Worm (Caenorhabditis elegans) whole organism, mixed stage, embryonic: ENCODE data around the gene memb-2.

Experiments
- M03D4.4 ChIP-seq: sonication (generic microtip); optimal IDR thresholded peaks from 2 replicates; lab custom pipeline; 2017; ENCODE audit warnings: mild to moderate bottlenecking, missing genetic modification characterization, missing compliant biosample characterization
- ces-1 ChIP-seq: fragments of 150-350 bp; optimal IDR thresholded peaks from 2 replicates; lab custom pipeline; 2014; ENCODE audit warnings: missing biosample characterization, missing genetic modification reagents, missing genetic modification characterization
- elt-1 ChIP-seq: sonication (generic microtip); optimal IDR thresholded peaks from 2 replicates; lab custom pipeline; 2017; ENCODE audit warnings: missing genetic modification characterization, mild to moderate bottlenecking, missing compliant biosample characterization, antibody characterized with exemption, moderate library complexity, borderline replicate concordance; ENCODE audit not compliant: insufficient read depth
- elt-3 ChIP-seq: fragments of 150-350 bp; optimal IDR thresholded peaks from 2 replicates; lab custom pipeline; 2014; ENCODE audit warnings: missing biosample characterization, missing genetic modification characterization
- lin-13 ChIP-seq: fragments of 150-350 bp; optimal IDR thresholded peaks from 2 replicates; lab custom pipeline; 2014; ENCODE audit warnings: missing biosample characterization, missing genetic modification characterization
- mls-2 ChIP-seq: sonication (generic microtip); optimal IDR thresholded peaks from 2 replicates; lab custom pipeline; 2016; ENCODE audit warnings: mild to moderate bottlenecking, missing genetic modification characterization, moderate library complexity, missing compliant biosample characterization
- nhr-237 ChIP-seq: fragments of 150-350 bp; optimal IDR thresholded peaks from 2 replicates; lab custom pipeline; 2014; ENCODE audit warnings: missing biosample characterization, missing genetic modification characterization
- snpc-4 ChIP-seq: fragments of 150-350 bp; optimal IDR thresholded peaks from 2 replicates; lab custom pipeline; 2014; ENCODE audit warnings: missing biosample characterization, missing genetic modification characterization
- unc-39 ChIP-seq: fragments of 150-350 bp; optimal IDR thresholded peaks from 2 replicates; lab custom pipeline; 2014; ENCODE audit warnings: missing biosample characterization, missing genetic modification characterization
- unc-62 ChIP-seq: fragments of 150-350 bp; optimal IDR thresholded peaks from 2 replicates; lab custom pipeline; 2014; ENCODE audit warnings: missing biosample characterization, missing genetic modification reagents, missing genetic modification characterization
- ztf-11 ChIP-seq: fragments of 150-350 bp; optimal IDR thresholded peaks from 2 replicates; lab custom pipeline; 2014; ENCODE audit warnings: missing biosample characterization, missing genetic modification characterization

DNA sequence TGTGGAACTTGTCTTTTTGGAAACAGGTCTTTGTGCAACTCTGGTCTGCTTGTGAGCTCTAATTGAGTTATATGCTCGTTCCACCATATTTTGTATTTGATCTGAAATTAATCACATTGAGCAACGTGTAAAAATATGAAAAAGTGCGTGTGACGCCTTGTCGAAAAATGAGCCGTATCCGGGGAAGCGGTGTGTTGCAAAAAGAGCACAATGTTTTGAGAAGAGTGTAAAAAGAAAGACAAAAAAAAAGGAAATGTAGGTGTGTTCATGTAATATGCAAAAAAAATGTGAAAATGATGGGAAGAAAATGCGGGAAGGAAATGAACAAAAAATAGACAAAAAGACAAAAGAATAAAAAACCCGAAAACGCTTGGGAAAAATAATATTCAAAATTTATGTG, 10.9 kb upstream of the memb-2 start, which contains the start of gene acy-4:
- no peak for TF ChIP-seq mls-2 (tag; lab: Kevin White, UChicago)
- no peak for TF ChIP-seq ztf-11 (tag; lab: Kevin White, UChicago)
- no peak for TF ChIP-seq unc-62 (GFP tag; lab: Kevin White, UChicago)
- TF ChIP-seq M03D4.4: no peak
- no peak for TF ChIP-seq snpc-4 (tag; lab: Kevin White, UChicago)
- TF ChIP-seq lin-13: no peak
- TF ChIP-seq elt-3: no peak
- TF ChIP-seq ces-1: no peak
- no peak for TF ChIP-seq nhr-237 (tag; lab: Kevin White, UChicago)
- TF ChIP-seq elt-1 (tag; lab: Kevin White, UChicago): no peak
- no peak for TF ChIP-seq unc-39 (tag; lab: Kevin White, UChicago)
